Worm (Caenorhabditis elegans) whole organism, young adult: Measurements from ENCODE around the gene ari-2.

Experiments used
- B0035.1 ChIP-seq: sonication (generic microtip); optimal IDR thresholded peaks from 2 replicates; lab custom pipeline; 2016; ENCODE audit warnings: missing genetic modification characterization, mild to moderate bottlenecking, missing compliant biosample characterization, missing genotype, missing genetic modification reagents
- B0261.1 ChIP-seq: sonication (generic microtip); optimal IDR thresholded peaks from 2 replicates; lab custom pipeline; 2016; ENCODE audit warnings: mild to moderate bottlenecking, missing genetic modification characterization, moderate library complexity, missing compliant biosample characterization
- B0336.3 ChIP-seq: fragments of 200-800 bp; sonication (Bioruptor generic); IDR thresholded peaks from 2 replicates; pipeline ENCODE4 v1.3.6; 2022; ENCODE audit warnings: missing genetic modification characterization, missing compliant biosample characterization
- D2030.7 ChIP-seq: fragments of 200-800 bp; sonication (Bioruptor generic); IDR thresholded peaks from 2 replicates; pipeline ENCODE4 v1.3.6; 2022; ENCODE audit warnings: missing genetic modification reagents, missing genetic modification characterization, missing compliant biosample characterization
- F23B12.7 ChIP-seq: sonication (generic microtip); optimal IDR thresholded peaks from 2 replicates; lab custom pipeline; 2017; ENCODE audit warnings: missing genetic modification characterization, mild to moderate bottlenecking, missing compliant biosample characterization, antibody characterized with exemption, moderate library complexity; ENCODE audit not compliant: insufficient read depth
- F39B2.1 ChIP-seq: fragments of 200-800 bp; sonication (Bioruptor generic); IDR thresholded peaks from 2 replicates; pipeline ENCODE4 v1.3.6; 2022; ENCODE audit warnings: missing genetic modification reagents, missing genetic modification characterization, missing compliant biosample characterization
- F49E8.2 ChIP-seq: sonication (generic microtip); optimal IDR thresholded peaks from 3 replicates; lab custom pipeline; 2017; ENCODE audit warnings: missing genetic modification characterization, mild to moderate bottlenecking, missing compliant biosample characterization, antibody characterized with exemption, moderate library complexity; ENCODE audit not compliant: insufficient read depth
- F57C9.4 ChIP-seq: sonication (generic microtip); optimal IDR thresholded peaks from 2 replicates; lab custom pipeline; 2017; ENCODE audit warnings: mild to moderate bottlenecking, missing genetic modification characterization, missing compliant biosample characterization
- K12H6.12 ChIP-seq: fragments of 200-800 bp; sonication (Bioruptor generic); optimal IDR thresholded peaks from 2 replicates; lab custom pipeline; 2018; ENCODE audit warnings: mild to moderate bottlenecking, missing genetic modification characterization, missing compliant biosample characterization
- Y67H2A.10 ChIP-seq: fragments of 200-800 bp; sonication (Bioruptor generic); conservative IDR thresholded peaks from 2 replicates; pipeline ENCODE4 v1.3.6; 2022; ENCODE audit warnings: missing genetic modification reagents, missing genetic modification characterization, missing compliant biosample characterization
- Y95B8A.8 ChIP-seq: fragments of 200-800 bp; sonication (Bioruptor generic); IDR thresholded peaks from 2 replicates; pipeline ENCODE4 v1.3.6; 2022; ENCODE audit warnings: missing genetic modification reagents, missing genetic modification characterization, missing compliant biosample characterization
- ZK185.1 ChIP-seq: sonication (generic microtip); optimal IDR thresholded peaks from 2 replicates; lab custom pipeline; 2016; ENCODE audit warnings: mild to moderate bottlenecking, missing genetic modification characterization, missing compliant biosample characterization; ENCODE audit not compliant: poor library complexity, severe bottlenecking
- ama-1 ChIP-seq, 3 experiments: fragments of 150-350 bp in 1 of 3; sonication (generic microtip) in 2 of 3; optimal IDR thresholded peaks; 2 replicates each; lab custom pipeline; 2014 to 2018; ENCODE audit warnings: missing biosample characterization in 2 of 3, missing genetic modification characterization in 2 of 3, missing genetic modification reagents in 2 of 3
- atf-7 ChIP-seq: sonication (generic microtip); optimal IDR thresholded peaks from 2 replicates; lab custom pipeline; 2017; ENCODE audit warnings: mild to moderate bottlenecking, missing genetic modification characterization, missing compliant biosample characterization
- attf-5 ChIP-seq: fragments of 200-800 bp; sonication (Bioruptor generic); optimal IDR thresholded peaks from 2 replicates; lab custom pipeline; 2018; ENCODE audit warnings: mild to moderate bottlenecking, missing genetic modification characterization, missing compliant biosample characterization
- cebp-1 ChIP-seq, 2 experiments: fragments of 200-800 bp in 1 of 2; sonication (Bioruptor generic) in 1 of 2; sonication (generic microtip) in 1 of 2; IDR thresholded peaks in 1 of 2; optimal IDR thresholded peaks in 1 of 2; 2 replicates each; pipeline versions ENCODE4 v1.3.6 to Lab custom; 2017 to 2022; ENCODE audit warnings: missing compliant biosample characterization in 2 of 2, missing genetic modification characterization in 2 of 2, mild to moderate bottlenecking in 1 of 2, missing genetic modification reagents in 1 of 2, moderate library complexity in 1 of 2
- ceh-100 ChIP-seq: fragments of 200-800 bp; sonication (Bioruptor generic); IDR thresholded peaks from 2 replicates; pipeline ENCODE4 v1.3.6; 2022; ENCODE audit warnings: missing genetic modification reagents, missing genetic modification characterization, missing compliant biosample characterization
- ceh-27 ChIP-seq: fragments of 200-800 bp; sonication (Bioruptor generic); optimal IDR thresholded peaks from 2 replicates; lab custom pipeline; 2018; ENCODE audit warnings: mild to moderate bottlenecking, missing genetic modification characterization, moderate library complexity, missing compliant biosample characterization
- ceh-58 ChIP-seq: fragments of 200-800 bp; sonication (Bioruptor generic); IDR thresholded peaks from 2 replicates; pipeline ENCODE4 v1.3.6; 2022; ENCODE audit warnings: missing genetic modification characterization, missing compliant biosample characterization
- ceh-91 ChIP-seq: fragments of 200-800 bp; sonication (Bioruptor generic); IDR thresholded peaks from 2 replicates; pipeline ENCODE4 v1.3.6; 2022; ENCODE audit warnings: missing genetic modification reagents, missing genetic modification characterization, missing compliant biosample characterization
- dpff-1 ChIP-seq: sonication (generic microtip); optimal IDR thresholded peaks from 2 replicates; lab custom pipeline; 2017; ENCODE audit warnings: mild to moderate bottlenecking, missing genetic modification characterization, missing compliant biosample characterization
- ets-4 ChIP-seq: fragments of 200-800 bp; sonication (Bioruptor generic); optimal IDR thresholded peaks from 2 replicates; lab custom pipeline; 2018; ENCODE audit warnings: mild to moderate bottlenecking, missing genetic modification characterization, missing compliant biosample characterization
- him-1 ChIP-seq: sonication (generic microtip); optimal IDR thresholded peaks from 2 replicates; lab custom pipeline; 2016; ENCODE audit warnings: missing genotype, missing genetic modification reagents, missing genetic modification characterization, missing compliant biosample characterization
- hmg-1.2 ChIP-seq: fragments of 200-800 bp; sonication (Bioruptor generic); IDR thresholded peaks from 2 replicates; pipeline ENCODE4 v1.3.6; 2022; ENCODE audit warnings: missing genetic modification reagents, missing genetic modification characterization, missing compliant biosample characterization
- hmg-20 ChIP-seq: fragments of 200-800 bp; sonication (Bioruptor generic); IDR thresholded peaks from 2 replicates; pipeline ENCODE4 v1.3.6; 2022; ENCODE audit warnings: missing genetic modification reagents, missing genetic modification characterization, missing compliant biosample characterization
- lag-1 ChIP-seq: fragments of 200-800 bp; sonication (Bioruptor generic); IDR thresholded peaks from 2 replicates; pipeline ENCODE4 v1.3.6; 2022; ENCODE audit warnings: missing genetic modification reagents, missing genetic modification characterization, missing compliant biosample characterization
- let-526 ChIP-seq: fragments of 200-800 bp; sonication (Bioruptor generic); IDR thresholded peaks from 2 replicates; pipeline ENCODE4 v1.3.6; 2022; ENCODE audit warnings: missing genetic modification reagents, missing genetic modification characterization, missing compliant biosample characterization
- let-607 ChIP-seq, 2 experiments: fragments of 200-800 bp in 1 of 2; sonication (Bioruptor generic) in 1 of 2; sonication (generic microtip) in 1 of 2; optimal IDR thresholded peaks; 2 replicates each; lab custom pipeline; 2016 to 2018; ENCODE audit warnings: mild to moderate bottlenecking in 2 of 2, missing compliant biosample characterization in 2 of 2, missing genetic modification characterization in 2 of 2, moderate library complexity in 2 of 2, missing genotype in 1 of 2
- lin-26 ChIP-seq: fragments of 200-800 bp; sonication (Bioruptor generic); IDR thresholded peaks from 2 replicates; pipeline ENCODE4 v1.3.6; 2022; ENCODE audit warnings: missing genetic modification reagents, missing genetic modification characterization, missing compliant biosample characterization
- lin-35 ChIP-seq, 3 experiments: fragments of 150-350 bp in 2 of 3; sonication (generic microtip) in 1 of 3; optimal IDR thresholded peaks; 2 replicates each; lab custom pipeline; 2014 to 2018; ENCODE audit warnings: missing biosample characterization in 3 of 3, missing genetic modification characterization in 3 of 3, missing genetic modification reagents in 3 of 3
- lin-40 ChIP-seq: sonication (generic microtip); optimal IDR thresholded peaks from 2 replicates; lab custom pipeline; 2016; ENCODE audit warnings: missing genetic modification characterization, mild to moderate bottlenecking, missing compliant biosample characterization, missing genotype, missing genetic modification reagents
- madf-10 ChIP-seq: sonication (generic microtip); optimal IDR thresholded peaks from 2 replicates; lab custom pipeline; 2016; ENCODE audit warnings: mild to moderate bottlenecking, missing genetic modification characterization, missing compliant biosample characterization
- madf-3 ChIP-seq: fragments of 200-800 bp; sonication (Bioruptor generic); IDR thresholded peaks from 2 replicates; pipeline ENCODE4 v1.3.6; 2022; ENCODE audit warnings: missing genetic modification reagents, missing genetic modification characterization, missing compliant biosample characterization
- mel-28 ChIP-seq: sonication (generic microtip); optimal IDR thresholded peaks from 2 replicates; lab custom pipeline; 2016; ENCODE audit warnings: borderline replicate concordance, mild to moderate bottlenecking, missing genetic modification characterization, missing compliant biosample characterization
- mxl-1 ChIP-seq: sonication (generic microtip); optimal IDR thresholded peaks from 2 replicates; lab custom pipeline; 2016; ENCODE audit warnings: missing genetic modification characterization, missing compliant biosample characterization
- pbrm-1 ChIP-seq: fragments of 200-800 bp; sonication (Bioruptor generic); IDR thresholded peaks from 2 replicates; pipeline ENCODE4 v1.3.6; 2022; ENCODE audit warnings: missing genetic modification reagents, missing genetic modification characterization, missing compliant biosample characterization
- snpc-4 ChIP-seq, 5 experiments: fragments of 150-350 bp in 1 of 5; sonication (generic microtip) in 4 of 5; optimal IDR thresholded peaks; 2 replicates each; lab custom pipeline; 2014 to 2018; ENCODE audit warnings: missing genetic modification characterization in 5 of 5, missing biosample characterization in 3 of 5, antibody characterized with exemption in 2 of 5, mild to moderate bottlenecking in 2 of 5, missing compliant biosample characterization in 2 of 5, missing genotype in 2 of 5, moderate library complexity in 2 of 5, missing genetic modification reagents in 1 of 5
- somi-1 ChIP-seq: fragments of 200-800 bp; sonication (Bioruptor generic); optimal IDR thresholded peaks from 2 replicates; lab custom pipeline; 2018; ENCODE audit warnings: mild to moderate bottlenecking, missing genetic modification characterization, missing compliant biosample characterization
- tbx-9 ChIP-seq: sonication (generic microtip); optimal IDR thresholded peaks from 2 replicates; lab custom pipeline; 2016; ENCODE audit warnings: borderline replicate concordance, missing genetic modification characterization, inconsistent platforms, missing compliant biosample characterization
- zim-3 ChIP-seq: sonication (generic microtip); optimal IDR thresholded peaks from 2 replicates; lab custom pipeline; 2017; ENCODE audit warnings: mild to moderate bottlenecking, missing genetic modification characterization, moderate library complexity, missing compliant biosample characterization
- ztf-22 ChIP-seq: fragments of 200-800 bp; sonication (Bioruptor generic); optimal IDR thresholded peaks from 2 replicates; lab custom pipeline; 2018; ENCODE audit warnings: mild to moderate bottlenecking, missing genetic modification characterization, moderate library complexity, missing compliant biosample characterization
- ztf-28 ChIP-seq: fragments of 200-800 bp; sonication (Bioruptor generic); IDR thresholded peaks from 2 replicates; pipeline ENCODE4 v1.3.6; 2022; ENCODE audit warnings: missing genetic modification reagents, missing genetic modification characterization, missing compliant biosample characterization
- ztf-3 ChIP-seq: fragments of 200-800 bp; sonication (Bioruptor generic); optimal IDR thresholded peaks from 2 replicates; lab custom pipeline; 2018; ENCODE audit warnings: mild to moderate bottlenecking, missing genetic modification characterization, missing compliant biosample characterization
- ztf-6 ChIP-seq: fragments of 200-800 bp; sonication (Bioruptor generic); IDR thresholded peaks from 2 replicates; pipeline ENCODE4 v1.3.6; 2022; ENCODE audit warnings: missing genetic modification reagents, missing genetic modification characterization, missing compliant biosample characterization

The ari-2 gene

DNA sequence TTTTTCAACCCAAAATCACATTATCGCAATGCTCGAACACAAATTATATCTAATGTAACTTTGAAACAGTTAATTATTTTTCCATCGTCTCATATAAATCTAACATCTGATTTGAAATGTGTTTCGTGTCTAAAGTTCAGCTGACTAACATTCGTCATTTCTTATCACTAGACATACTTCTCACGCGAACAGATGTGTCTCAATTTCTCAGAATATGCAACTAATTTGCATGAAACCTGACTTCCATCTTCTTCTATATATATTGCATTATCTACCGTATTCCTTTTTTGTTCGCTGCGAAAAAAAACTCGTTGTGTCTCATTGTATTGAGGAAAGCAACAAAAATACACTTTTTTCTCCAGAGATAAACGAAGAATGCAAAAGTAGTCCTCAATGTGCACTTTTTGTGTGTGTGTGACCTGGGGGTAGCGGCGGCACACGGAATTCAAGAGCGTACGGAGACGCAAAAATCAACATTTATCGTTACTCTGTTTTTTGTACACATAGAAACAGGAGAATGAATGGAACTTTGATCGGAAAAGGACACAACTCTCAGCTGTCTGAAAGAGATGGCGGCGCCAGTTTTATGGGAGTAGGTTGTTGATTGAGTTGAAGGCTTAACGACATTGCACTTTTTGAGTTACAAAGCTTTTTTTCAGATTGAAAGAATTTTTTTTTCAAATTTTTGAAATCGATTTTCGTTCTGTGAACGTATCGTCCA is 29.8 kb downstream of the ari-2 start:
- TF ChIP-seq somi-1 (GFP tag; lab: Kevin White, UChicago) (no peak), B0261.1 (tag; lab: Kevin White, UChicago) (no peak), F49E8.2 (tag; lab: Kevin White, UChicago) (no peak), Y67H2A.10 (GFP tag; lab: Robert Waterston, UW) (no peak), F57C9.4 (no peak), ztf-3 (GFP tag; lab: Kevin White, UChicago) (no peak), ZK185.1 (no peak), ztf-22 (GFP tag; lab: Kevin White, UChicago) (no peak), lin-40 (tag; lab: Kevin White, UChicago) (no peak), dpff-1 (tag; lab: Kevin White, UChicago) (no peak), F23B12.7 (tag; lab: Kevin White, UChicago) (no peak), ceh-58 (no peak), Y95B8A.8 (GFP tag; lab: Robert Waterston, UW) (no peak), let-526 (GFP tag; lab: Robert Waterston, UW) (no peak), B0336.3 (no peak)

DNA sequence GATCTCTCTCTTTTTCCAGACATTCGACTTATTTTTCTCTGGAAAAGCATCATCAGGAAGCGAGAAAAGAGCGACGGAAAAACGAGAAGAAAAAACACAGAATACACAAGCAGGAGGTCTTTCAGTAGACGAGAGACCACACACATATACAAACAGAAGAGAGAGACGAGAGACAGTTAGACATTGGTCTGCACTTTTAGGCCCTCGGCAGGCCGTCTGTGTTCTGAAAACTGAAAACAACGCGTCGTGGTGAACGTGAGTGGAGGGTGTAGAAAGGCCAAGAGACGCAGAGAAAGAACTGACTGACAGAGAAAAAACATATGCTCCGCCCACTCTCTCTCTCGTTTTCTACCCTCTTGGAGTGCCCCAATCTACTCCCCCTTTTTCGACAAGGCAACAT is 31.3 kb downstream of the ari-2 start:
- TF ChIP-seq let-607 (tag; optimal IDR thresholded peaks at IDR 0.05; lab: Kevin White, UChicago), result no peak
- no peak for TF ChIP-seq attf-5 (GFP tag; lab: Kevin White, UChicago)
- TF ChIP-seq mxl-1 (tag; lab: Kevin White, UChicago), result no peak
- no peak for TF ChIP-seq F39B2.1 (GFP tag; lab: Robert Waterston, UW)
- no peak for TF ChIP-seq ceh-100
- no peak for TF ChIP-seq mel-28 (tag; lab: Kevin White, UChicago)
- TF ChIP-seq cebp-1 (GFP tag; IDR thresholded peaks at IDR 0.05; lab: Robert Waterston, UW), result no peak
- TF ChIP-seq cebp-1 (tag; optimal IDR thresholded peaks at IDR 0.05; lab: Kevin White, UChicago), result no peak
- no peak for TF ChIP-seq hmg-20 (GFP tag; lab: Robert Waterston, UW)
- no peak for TF ChIP-seq zim-3 (tag; lab: Kevin White, UChicago)
- TF ChIP-seq ztf-6, result no peak
- no peak for TF ChIP-seq lin-35 (GFP tag; optimal IDR thresholded peaks at IDR 0.05; lab: Kevin White, UChicago)
- no peak for TF ChIP-seq B0035.1 (tag; lab: Kevin White, UChicago)
- TF ChIP-seq K12H6.12 (tag; lab: Kevin White, UChicago), result peak; percentile 69
- TF ChIP-seq madf-10 (tag; lab: Kevin White, UChicago), result no peak
- peak; percentile 20 for TF ChIP-seq ZK185.1
- no peak for TF ChIP-seq madf-3 (GFP tag; lab: Robert Waterston, UW)
- no peak for TF ChIP-seq atf-7 (tag; lab: Kevin White, UChicago)
- TF ChIP-seq ets-4 (GFP tag; lab: Kevin White, UChicago), result no peak
- TF ChIP-seq hmg-1.2 (GFP tag; lab: Robert Waterston, UW), result peak; percentile 65; the same call in 1 of the 2 replicates
- TF ChIP-seq ztf-28 (GFP tag; lab: Robert Waterston, UW), result no peak
- no peak for TF ChIP-seq snpc-4 (GFP tag; optimal IDR thresholded peaks at IDR 0.05; lab: Kevin White, UChicago)
- no peak for TF ChIP-seq snpc-4 (tag; optimal IDR thresholded peaks at IDR 0.05; lab: Kevin White, UChicago)
- no peak for TF ChIP-seq lag-1 (GFP tag; lab: Robert Waterston, UW)
- TF ChIP-seq D2030.7 (GFP tag; lab: Robert Waterston, UW), result no peak
- no peak for TF ChIP-seq dpff-1 (tag; lab: Kevin White, UChicago)
- TF ChIP-seq ama-1 (optimal IDR thresholded peaks at IDR 0.05; lab: Kevin White, UChicago), result no peak
- no peak for TF ChIP-seq ama-1 (GFP tag; optimal IDR thresholded peaks at IDR 0.05; lab: Kevin White, UChicago)
- TF ChIP-seq ceh-58, result no peak
- TF ChIP-seq pbrm-1 (GFP tag; lab: Robert Waterston, UW), result no peak
- no peak for TF ChIP-seq tbx-9 (tag; lab: Kevin White, UChicago)
- no peak for TF ChIP-seq F57C9.4
- TF ChIP-seq ceh-91 (GFP tag; lab: Robert Waterston, UW), result no peak
- no peak for TF ChIP-seq him-1 (tag; lab: Kevin White, UChicago)
- peak; percentile 58 for TF ChIP-seq ceh-27 (GFP tag; lab: Kevin White, UChicago)
- TF ChIP-seq lin-26 (GFP tag; lab: Robert Waterston, UW), result no peak
